Fruit fly (Drosophila melanogaster) whole organism, embryonic: ENCODE results near the gene Mdh1.

Experiments
- Aef1 ChIP-seq: fragments of 200-800 bp; sonication (Bioruptor generic); IDR thresholded peaks from 3 replicates; pipeline ENCODE4 v1.3.6; 2022; ENCODE audit warnings: missing biosample characterization, missing genetic modification characterization
- CG1024 ChIP-seq: fragments of 200-800 bp; sonication (Bioruptor generic); IDR thresholded peaks from 2 replicates; pipeline ENCODE4 v1.3.6; 2022; ENCODE audit warnings: missing biosample characterization, missing genetic modification characterization
- CG10979 ChIP-seq: fragments of 200-800 bp; sonication (Bioruptor generic); optimal IDR thresholded peaks from 2 replicates; lab custom pipeline; 2018; ENCODE audit warnings: missing biosample characterization, mild to moderate bottlenecking, missing genetic modification characterization, moderate library complexity
- CG11723 ChIP-seq: fragments of 200-800 bp; sonication (Bioruptor generic); optimal IDR thresholded peaks from 2 replicates; lab custom pipeline; 2017; ENCODE audit warnings: missing biosample characterization, mild to moderate bottlenecking, missing genetic modification characterization
- CG12104 ChIP-seq: fragments of 200-800 bp; sonication (Bioruptor generic); optimal IDR thresholded peaks from 3 replicates; lab custom pipeline; 2016; ENCODE audit warnings: missing biosample characterization, missing genetic modification characterization
- CG12155 ChIP-seq: fragments of 200-800 bp; sonication (Bioruptor generic); optimal IDR thresholded peaks from 3 replicates; lab custom pipeline; 2016; ENCODE audit warnings: missing biosample characterization, missing genetic modification characterization
- CG12659 ChIP-seq: fragments of 200-800 bp; sonication (Bioruptor generic); optimal IDR thresholded peaks from 3 replicates; lab custom pipeline; 2017; ENCODE audit warnings: mild to moderate bottlenecking, missing biosample characterization, missing genetic modification reagents, missing genetic modification characterization
- CG13287 ChIP-seq: fragments of 200-800 bp; sonication (Bioruptor generic); IDR thresholded peaks from 2 replicates; pipeline ENCODE4 v1.3.6; 2022; ENCODE audit warnings: missing biosample characterization, missing genetic modification characterization; ENCODE audit not compliant: partially characterized antibody
- CG1602 ChIP-seq: fragments of 200-800 bp; sonication (Bioruptor generic); optimal IDR thresholded peaks from 3 replicates; lab custom pipeline; 2016; ENCODE audit warnings: missing biosample characterization, missing genetic modification characterization
- CG17359 ChIP-seq: fragments of 200-800 bp; sonication (Bioruptor generic); optimal IDR thresholded peaks from 3 replicates; lab custom pipeline; 2018; ENCODE audit warnings: missing biosample characterization, mild to moderate bottlenecking, missing genetic modification characterization, moderate library complexity
- CG17385 ChIP-seq: fragments of 200-800 bp; sonication (Bioruptor generic); optimal IDR thresholded peaks from 3 replicates; lab custom pipeline; 2018; ENCODE audit warnings: missing biosample characterization, mild to moderate bottlenecking, missing genetic modification characterization
- CG18262 ChIP-seq: fragments of 200-800 bp; optimal IDR thresholded peaks from 3 replicates; lab custom pipeline; 2019; ENCODE audit warnings: missing biosample characterization, mild to moderate bottlenecking, missing genetic modification characterization, moderate library complexity
- CG2116 ChIP-seq: fragments of 200-800 bp; sonication (Bioruptor generic); optimal IDR thresholded peaks from 3 replicates; lab custom pipeline; 2018; ENCODE audit warnings: missing biosample characterization, mild to moderate bottlenecking, missing genetic modification characterization
- CG3065 ChIP-seq: fragments of 200-800 bp; sonication (Bioruptor generic); optimal IDR thresholded peaks from 2 replicates; lab custom pipeline; 2016; ENCODE audit warnings: missing biosample characterization, missing genetic modification characterization
- CG32532 ChIP-seq: fragments of 200-800 bp; sonication (Bioruptor generic); IDR thresholded peaks from 2 replicates; pipeline ENCODE4 v1.3.6; 2022; ENCODE audit warnings: missing biosample characterization, missing genetic modification characterization
- CG42726 ChIP-seq: fragments of 200-800 bp; sonication (Bioruptor generic); IDR thresholded peaks from 2 replicates; pipeline ENCODE4 v1.3.6; 2022; ENCODE audit warnings: missing biosample characterization, missing genetic modification characterization; ENCODE audit not compliant: partially characterized antibody
- CG5245 ChIP-seq: fragments of 200-800 bp; sonication (Bioruptor generic); optimal IDR thresholded peaks from 3 replicates; lab custom pipeline; 2016; ENCODE audit warnings: missing biosample characterization, missing genetic modification characterization
- CG6689 ChIP-seq: fragments of 200-800 bp; sonication (Bioruptor generic); IDR thresholded peaks from 2 replicates; pipeline ENCODE4 v1.3.6; 2022; ENCODE audit warnings: missing biosample characterization, missing genetic modification characterization
- CG7786 ChIP-seq: fragments of 200-800 bp; sonication (Bioruptor generic); optimal IDR thresholded peaks from 2 replicates; lab custom pipeline; 2016; ENCODE audit warnings: missing biosample characterization, missing genetic modification characterization
- CG7987 ChIP-seq: fragments of 200-800 bp; sonication (Bioruptor generic); optimal IDR thresholded peaks from 2 replicates; lab custom pipeline; 2018; ENCODE audit warnings: missing biosample characterization, mild to moderate bottlenecking, missing genetic modification characterization, moderate library complexity
- CG8089 ChIP-seq: fragments of 200-800 bp; sonication (Bioruptor generic); optimal IDR thresholded peaks from 3 replicates; lab custom pipeline; 2016; ENCODE audit warnings: missing biosample characterization, missing genetic modification characterization
- Chrac-16 ChIP-seq: fragments of 200-800 bp; sonication (Bioruptor generic); optimal IDR thresholded peaks from 3 replicates; lab custom pipeline; 2016; ENCODE audit warnings: missing biosample characterization, missing genetic modification characterization
- Dek ChIP-seq: fragments of 200-800 bp; sonication (Bioruptor generic); optimal IDR thresholded peaks from 3 replicates; lab custom pipeline; 2019; ENCODE audit warnings: missing biosample characterization, mild to moderate bottlenecking, missing genetic modification characterization, moderate library complexity
- Dfd ChIP-seq, 2 experiments: fragments of >200 bp; optimal IDR thresholded peaks; 2 replicates each; lab custom pipeline; 2017; ENCODE audit warnings: missing biosample characterization in 2 of 2, missing genetic modification characterization in 2 of 2
- Fer3 ChIP-seq: fragments of 200-800 bp; sonication (Bioruptor generic); optimal IDR thresholded peaks from 2 replicates; lab custom pipeline; 2018; ENCODE audit warnings: missing biosample characterization, mild to moderate bottlenecking, missing genetic modification characterization, moderate library complexity
- HmgZ ChIP-seq: fragments of 200-800 bp; sonication (Bioruptor generic); optimal IDR thresholded peaks from 2 replicates; lab custom pipeline; 2018; ENCODE audit warnings: missing biosample characterization, mild to moderate bottlenecking, missing genetic modification characterization
- Hr3 ChIP-seq: fragments of 200-800 bp; sonication (Bioruptor generic); optimal IDR thresholded peaks from 3 replicates; lab custom pipeline; 2016; ENCODE audit warnings: missing biosample characterization, missing genetic modification characterization
- Hr51 ChIP-seq, 2 experiments: fragments of 200-800 bp; sonication (Bioruptor generic); optimal IDR thresholded peaks; 2 replicates in 1 of 2; 3 replicates in 1 of 2; lab custom pipeline; 2016 to 2018; ENCODE audit warnings: missing biosample characterization in 2 of 2, missing genetic modification characterization in 2 of 2, mild to moderate bottlenecking in 1 of 2, moderate library complexity in 1 of 2
- Lhr ChIP-seq: fragments of 200-800 bp; sonication (Bioruptor generic); optimal IDR thresholded peaks from 3 replicates; lab custom pipeline; 2017; ENCODE audit warnings: mild to moderate bottlenecking, missing biosample characterization, missing genetic modification reagents, missing genetic modification characterization
- Med ChIP-seq: fragments of 200-800 bp; sonication (Bioruptor generic); peaks from one replicate; lab custom pipeline; 2016; ENCODE audit warnings: missing biosample characterization, missing genetic modification characterization, mild to moderate bottlenecking, inconsistent platforms, moderate library complexity
- Sry-β ChIP-seq: fragments of 200-800 bp; sonication (Bioruptor generic); optimal IDR thresholded peaks from 2 replicates; lab custom pipeline; 2018; ENCODE audit warnings: missing biosample characterization, mild to moderate bottlenecking, missing genetic modification characterization, moderate library complexity
- Xbp1 ChIP-seq: fragments of 200-800 bp; sonication (Bioruptor generic); optimal IDR thresholded peaks from 3 replicates; lab custom pipeline; 2016; ENCODE audit warnings: missing biosample characterization, mild to moderate bottlenecking, missing genetic modification characterization
- bigmax ChIP-seq: fragments of 200-800 bp; sonication (Bioruptor generic); optimal IDR thresholded peaks from 2 replicates; lab custom pipeline; 2018; ENCODE audit warnings: missing biosample characterization, mild to moderate bottlenecking, missing genetic modification characterization
- fu2 ChIP-seq: fragments of 200-800 bp; sonication (Bioruptor generic); optimal IDR thresholded peaks from 2 replicates; lab custom pipeline; 2016; ENCODE audit warnings: missing biosample characterization, missing genetic modification characterization
- gem ChIP-seq: fragments of 200-800 bp; sonication (Bioruptor generic); optimal IDR thresholded peaks from 2 replicates; lab custom pipeline; 2019; ENCODE audit warnings: missing biosample characterization, mild to moderate bottlenecking, missing genetic modification characterization, moderate library complexity
- grn ChIP-seq: fragments of 200-800 bp; sonication (Bioruptor generic); optimal IDR thresholded peaks from 3 replicates; lab custom pipeline; 2017; ENCODE audit warnings: missing biosample characterization, missing genetic modification characterization
- h ChIP-seq: fragments of >200 bp; optimal IDR thresholded peaks from 2 replicates; lab custom pipeline; 2017
- kay ChIP-seq: fragments of 200-800 bp; sonication (Bioruptor generic); optimal IDR thresholded peaks from 2 replicates; lab custom pipeline; 2016; ENCODE audit warnings: missing biosample characterization, missing genetic modification characterization
- kni ChIP-seq: fragments of 200-800 bp; sonication (Bioruptor generic); optimal IDR thresholded peaks from 3 replicates; lab custom pipeline; 2017; ENCODE audit warnings: mild to moderate bottlenecking, missing biosample characterization, missing genetic modification reagents, missing genetic modification characterization
- lola ChIP-seq, 3 experiments: fragments of >200 bp in 2 of 3; fragments of 200-800 bp in 1 of 3; sonication (Bioruptor generic) in 1 of 3; optimal IDR thresholded peaks; 2 replicates each; lab custom pipeline; 2017 to 2019; ENCODE audit warnings: missing biosample characterization in 3 of 3, missing genetic modification characterization in 3 of 3, mild to moderate bottlenecking in 1 of 3, moderate library complexity in 1 of 3
- pfk ChIP-seq: fragments of 200-800 bp; sonication (Bioruptor generic); optimal IDR thresholded peaks from 2 replicates; lab custom pipeline; 2018; ENCODE audit warnings: missing biosample characterization, mild to moderate bottlenecking, missing genetic modification characterization, moderate library complexity
- pita ChIP-seq: fragments of 200-800 bp; sonication (Bioruptor generic); optimal IDR thresholded peaks from 2 replicates; lab custom pipeline; 2017; ENCODE audit warnings: missing biosample characterization, mild to moderate bottlenecking, missing genetic modification characterization
- slou ChIP-seq: fragments of 200-800 bp; sonication (Bioruptor generic); optimal IDR thresholded peaks from 3 replicates; lab custom pipeline; 2016; ENCODE audit warnings: missing biosample characterization, missing genetic modification characterization

Gene Mdh1

dm6 chr2L:10356508-10356907, 39.6 kb downstream of the Mdh1 start, which contains the start of the genes CtsL4 and ClpP (continued):
- TF ChIP-seq fu2 (GFP tag; lab: Kevin White, UChicago) (peak; percentile 8), CG1024 (GFP tag; lab: Robert Waterston, UW) (peak; percentile 95), CG13287 (GFP tag; lab: Robert Waterston, UW) (peak; percentile 33; the same call in 1 of the 2 replicates), Hr51 (GFP tag; optimal IDR thresholded peaks at IDR 0.05; lab: Kevin White, UChicago) (peak in 1 of 2 experiments; percentile 2), CG42726 (GFP tag; lab: Robert Waterston, UW) (no peak), CG3065 (GFP tag; lab: Kevin White, UChicago) (no peak), CG7987 (GFP tag; lab: Kevin White, UChicago) (no peak), CG6689 (GFP tag; lab: Robert Waterston, UW) (0 out of 2 replicates have a peak, but pooled peaks have one; percentile 21), kay (GFP tag; lab: Kevin White, UChicago) (peak; percentile 13), CG2116 (GFP tag; lab: Kevin White, UChicago) (peak; percentile 65), h (lab: Kevin White, UChicago) (no peak), lola (GFP tag; optimal IDR thresholded peaks at IDR 0.05; lab: Kevin White, UChicago) (peak in 1 of 3 experiments; percentile 43), CG12155 (peak; percentile 32), Hr3 (GFP tag; lab: Kevin White, UChicago) (peak; percentile 51), CG12104 (GFP tag; lab: Kevin White, UChicago) (no peak), HmgZ (tag; lab: Kevin White, UChicago) (peak; percentile 72), CG7786 (peak; percentile 11), Lhr (GFP tag; lab: Kevin White, UChicago) (peak; percentile 62), CG18262 (tag; lab: Kevin White, UChicago) (peak; percentile 57), Aef1 (GFP tag; lab: Robert Waterston, UW) (peak; percentile 40; the same call in 1 of the 3 replicates), bigmax (GFP tag; lab: Kevin White, UChicago) (peak; percentile 12), grn (GFP tag; lab: Kevin White, UChicago) (no peak), slou (GFP tag; lab: Kevin White, UChicago) (no peak), CG32532 (GFP tag; lab: Robert Waterston, UW) (peak; percentile 34), Med (peak; percentile 77), CG12659 (GFP tag; lab: Kevin White, UChicago) (peak; percentile 76), kni (no peak), CG11723 (GFP tag; lab: Kevin White, UChicago) (peak; percentile 99), CG17359 (peak; percentile 18), gem (no peak), Dfd (GFP tag; optimal IDR thresholded peaks at IDR 0.05; lab: Kevin White, UChicago) (no peak), CG10979 (peak; percentile 28), CG5245 (GFP tag; lab: Kevin White, UChicago) (peak; percentile 5), pfk (GFP tag; lab: Kevin White, UChicago) (peak; percentile 97), Sry-β (peak; percentile 21), CG17385 (GFP tag; lab: Kevin White, UChicago) (peak; percentile 39), Chrac-16 (peak; percentile 52), CG8089 (GFP tag; lab: Kevin White, UChicago) (peak; percentile 17), Dek (tag; lab: Kevin White, UChicago) (peak; percentile 33), Fer3 (peak; percentile 26), CG1602 (GFP tag; lab: Kevin White, UChicago) (peak; percentile 46), pita (no peak), Xbp1 (GFP tag; lab: Kevin White, UChicago) (peak; percentile 71)
